Worm (Caenorhabditis elegans) whole organism, early embryonic: ENCODE data around the gene mig-23.

ENCODE experiments used
- aly-1 ChIP-seq: sonication (generic microtip); optimal IDR thresholded peaks from 2 replicates; lab custom pipeline; 2016; ENCODE audit warnings: missing genetic modification characterization, missing compliant biosample characterization
- ama-1 ChIP-seq: fragments of 150-350 bp; optimal IDR thresholded peaks from 2 replicates; lab custom pipeline; 2014
- ets-7 ChIP-seq: sonication (generic microtip); optimal IDR thresholded peaks from 2 replicates; lab custom pipeline; 2016; ENCODE audit warnings: missing genotype, missing genetic modification characterization, missing compliant biosample characterization
- hmbx-1 ChIP-seq: sonication (generic microtip); optimal IDR thresholded peaks from 2 replicates; lab custom pipeline; 2016; ENCODE audit warnings: mild to moderate bottlenecking, missing genetic modification characterization, missing compliant biosample characterization
- hnd-1 ChIP-seq: sonication (generic microtip); optimal IDR thresholded peaks from 2 replicates; lab custom pipeline; 2016; ENCODE audit warnings: missing genetic modification characterization, missing compliant biosample characterization
- pes-1 ChIP-seq: fragments of 200-800 bp; sonication (Bioruptor generic); IDR thresholded peaks from 2 replicates; pipeline ENCODE4 v1.3.6; 2022; ENCODE audit warnings: missing genetic modification reagents, missing genetic modification characterization, missing compliant biosample characterization
- sea-1 ChIP-seq: fragments of 200-800 bp; sonication (Bioruptor generic); conservative IDR thresholded peaks from 2 replicates; pipeline ENCODE4 v1.3.6; 2022; ENCODE audit warnings: missing genetic modification characterization, missing compliant biosample characterization

ce11 chrX:5923672-5924071 is 25.0 kb downstream of the mig-23 start:
- no peak for TF ChIP-seq pes-1 (GFP tag; lab: Robert Waterston, UW)
- TF ChIP-seq ama-1 (lab: Kevin White, UChicago), result no peak
- no peak for TF ChIP-seq sea-1
- no peak for TF ChIP-seq aly-1 (tag; lab: Kevin White, UChicago)
- no peak for TF ChIP-seq hmbx-1 (tag; lab: Kevin White, UChicago)
- no peak for TF ChIP-seq ets-7
- no peak for TF ChIP-seq hnd-1 (tag; lab: Kevin White, UChicago)
